Fruit fly (Drosophila melanogaster) whole organism, wandering third instar larva: ENCODE results near the gene CG6901.

Source experiments
- Abd-B ChIP-seq: fragments of >200 bp; optimal IDR thresholded peaks from 2 replicates; lab custom pipeline; 2017; ENCODE audit warnings: missing biosample characterization, missing genetic modification characterization
- CG32264 ChIP-seq: fragments of 200-800 bp; sonication (Bioruptor generic); optimal IDR thresholded peaks from 2 replicates; lab custom pipeline; 2016; ENCODE audit warnings: missing biosample characterization, missing genetic modification characterization
- CG9705 ChIP-seq: fragments of 200-800 bp; sonication (Bioruptor generic); optimal IDR thresholded peaks from 2 replicates; lab custom pipeline; 2018; ENCODE audit warnings: missing biosample characterization, mild to moderate bottlenecking, missing genetic modification characterization
- Dfd ChIP-seq: fragments of >200 bp; optimal IDR thresholded peaks from 2 replicates; lab custom pipeline; 2017; ENCODE audit warnings: missing biosample characterization, missing genetic modification characterization
- Dif ChIP-seq: fragments of 200-275, 200-300 bp; sonication (Bioruptor generic); optimal IDR thresholded peaks from 2 replicates; lab custom pipeline; 2018; ENCODE audit warnings: missing biosample characterization, missing genetic modification characterization; ENCODE audit not compliant: partially characterized antibody
- GATAd ChIP-seq: sonication (Bioruptor generic); optimal IDR thresholded peaks from 2 replicates; lab custom pipeline; 2016; ENCODE audit warnings: missing biosample characterization, missing genetic modification characterization
- HLH106 ChIP-seq: fragments of 200-800 bp; optimal IDR thresholded peaks from 3 replicates; lab custom pipeline; 2019; ENCODE audit warnings: missing biosample characterization, mild to moderate bottlenecking, missing genetic modification characterization, moderate library complexity
- Hnf4 ChIP-seq: fragments of 200-800 bp; sonication (Bioruptor generic); optimal IDR thresholded peaks from 2 replicates; lab custom pipeline; 2016; ENCODE audit warnings: missing biosample characterization, mild to moderate bottlenecking, missing genetic modification characterization
- Hr78 ChIP-seq: fragments of >200 bp; optimal IDR thresholded peaks from 2 replicates; lab custom pipeline; 2017; ENCODE audit warnings: missing biosample characterization, missing genetic modification characterization
- Hr83 ChIP-seq: fragments of 200-300 bp; sonication (Bioruptor generic); optimal IDR thresholded peaks from 2 replicates; lab custom pipeline; 2016; ENCODE audit warnings: missing biosample characterization, mild to moderate bottlenecking, missing genetic modification characterization, moderate library complexity; ENCODE audit not compliant: poor library complexity, severe bottlenecking
- Jra ChIP-seq: sonication (Bioruptor generic); optimal IDR thresholded peaks from 2 replicates; lab custom pipeline; 2016; ENCODE audit warnings: missing biosample characterization, missing genetic modification characterization
- Mio ChIP-seq: sonication (Bioruptor generic); optimal IDR thresholded peaks from 2 replicates; lab custom pipeline; 2016; ENCODE audit warnings: missing biosample characterization, missing genetic modification characterization
- Myc ChIP-seq: fragments of >200 bp; optimal IDR thresholded peaks from 2 replicates; lab custom pipeline; 2017
- N ChIP-seq: fragments of >200 bp; optimal IDR thresholded peaks from 2 replicates; lab custom pipeline; 2018; ENCODE audit warnings: missing biosample characterization, missing external identifiers, missing genetic modification characterization
- OdsH ChIP-seq: fragments of 200-800 bp; sonication (Bioruptor generic); optimal IDR thresholded peaks from 2 replicates; lab custom pipeline; 2016; ENCODE audit warnings: missing biosample characterization, mild to moderate bottlenecking, missing genetic modification characterization
- Rel ChIP-seq, 2 experiments: fragments of 200-800 bp; sonication (Bioruptor generic) in 1 of 2; optimal IDR thresholded peaks; 2 replicates in 1 of 2; 3 replicates in 1 of 2; lab custom pipeline; 2016 to 2019; ENCODE audit warnings: mild to moderate bottlenecking in 2 of 2, missing biosample characterization in 2 of 2, missing genetic modification characterization in 2 of 2, moderate library complexity in 1 of 2
- Vsx2 ChIP-seq: fragments of 200-300, 225-300 bp; sonication (Bioruptor generic); optimal IDR thresholded peaks from 2 replicates; lab custom pipeline; 2018; ENCODE audit warnings: missing biosample characterization, missing genetic modification characterization; ENCODE audit not compliant: partially characterized antibody
- br ChIP-seq: fragments of 200-800 bp; sonication (Bioruptor generic); optimal IDR thresholded peaks from 2 replicates; lab custom pipeline; 2016; ENCODE audit warnings: missing biosample characterization, missing genetic modification characterization
- brk ChIP-seq: fragments of 200-800 bp; sonication (Bioruptor generic); optimal IDR thresholded peaks from 2 replicates; lab custom pipeline; 2016; ENCODE audit warnings: missing biosample characterization, mild to moderate bottlenecking, missing genetic modification characterization
- dl ChIP-seq, 2 experiments: fragments of 175-275, 200-275 bp in 1 of 2; fragments of 200-275 bp in 1 of 2; sonication (Bioruptor generic); optimal IDR thresholded peaks; lab custom pipeline; 2018; ENCODE audit warnings: mild to moderate bottlenecking in 2 of 2, missing biosample characterization in 2 of 2, missing genetic modification characterization in 2 of 2, moderate library complexity in 2 of 2; ENCODE audit not compliant: partially characterized antibody in 2 of 2, insufficient read depth in 1 of 2
- dmrt93B ChIP-seq: fragments of 200-800 bp; sonication (Bioruptor generic); optimal IDR thresholded peaks from 2 replicates; lab custom pipeline; 2018; ENCODE audit warnings: missing biosample characterization, mild to moderate bottlenecking, missing genetic modification characterization
- dsf ChIP-seq: sonication (Bioruptor generic); optimal IDR thresholded peaks from 2 replicates; lab custom pipeline; 2016; ENCODE audit warnings: missing biosample characterization, missing genetic modification characterization, borderline replicate concordance
- ey ChIP-seq: fragments of 200-800 bp; sonication (Bioruptor generic); optimal IDR thresholded peaks from 2 replicates; lab custom pipeline; 2016; ENCODE audit warnings: missing biosample characterization, missing genetic modification characterization
- foxo ChIP-seq, 2 experiments: fragments of 200-800 bp; sonication (Bioruptor generic); optimal IDR thresholded peaks; 2 replicates in 1 of 2; 3 replicates in 1 of 2; lab custom pipeline; 2016 to 2017; ENCODE audit warnings: missing biosample characterization in 2 of 2, missing genetic modification characterization in 2 of 2
- h ChIP-seq: fragments of 200-800 bp; sonication (Bioruptor generic); optimal IDR thresholded peaks from 3 replicates; lab custom pipeline; 2016; ENCODE audit warnings: missing biosample characterization, mild to moderate bottlenecking, missing genetic modification characterization
- jim ChIP-seq: fragments of 175-275, 200-325 bp; sonication (Bioruptor generic); optimal IDR thresholded peaks from 2 replicates; lab custom pipeline; 2016; ENCODE audit warnings: missing biosample characterization, mild to moderate bottlenecking, missing genetic modification characterization
- lola ChIP-seq: fragments of >200 bp; optimal IDR thresholded peaks from 2 replicates; lab custom pipeline; 2017; ENCODE audit warnings: missing biosample characterization, missing genetic modification characterization
- pan ChIP-seq: fragments of >200 bp; optimal IDR thresholded peaks from 2 replicates; lab custom pipeline; 2017
- psq ChIP-seq: fragments of 200-800 bp; sonication (Bioruptor generic); optimal IDR thresholded peaks from 3 replicates; lab custom pipeline; 2017; ENCODE audit warnings: missing biosample characterization, mild to moderate bottlenecking, missing genetic modification characterization, moderate library complexity
- rgr ChIP-seq: fragments of 200-800 bp; sonication (Bioruptor generic); optimal IDR thresholded peaks from 3 replicates; lab custom pipeline; 2016; ENCODE audit warnings: missing biosample characterization, mild to moderate bottlenecking, missing genetic modification characterization
- sv ChIP-seq: fragments of 200-800 bp; sonication (Bioruptor generic); optimal IDR thresholded peaks from 3 replicates; lab custom pipeline; 2016; ENCODE audit warnings: missing biosample characterization, missing genetic modification characterization
- tai ChIP-seq: sonication (Bioruptor generic); optimal IDR thresholded peaks from 2 replicates; lab custom pipeline; 2016; ENCODE audit warnings: missing biosample characterization, missing genetic modification characterization
- usp ChIP-seq: fragments of >200 bp; optimal IDR thresholded peaks from 2 replicates; lab custom pipeline; 2017; ENCODE audit warnings: missing biosample characterization, missing genetic modification characterization
- woc ChIP-seq: sonication (Bioruptor generic); optimal IDR thresholded peaks from 2 replicates; lab custom pipeline; 2016; ENCODE audit warnings: missing biosample characterization, mild to moderate bottlenecking, missing genetic modification characterization

The CG6901 gene

DNA sequence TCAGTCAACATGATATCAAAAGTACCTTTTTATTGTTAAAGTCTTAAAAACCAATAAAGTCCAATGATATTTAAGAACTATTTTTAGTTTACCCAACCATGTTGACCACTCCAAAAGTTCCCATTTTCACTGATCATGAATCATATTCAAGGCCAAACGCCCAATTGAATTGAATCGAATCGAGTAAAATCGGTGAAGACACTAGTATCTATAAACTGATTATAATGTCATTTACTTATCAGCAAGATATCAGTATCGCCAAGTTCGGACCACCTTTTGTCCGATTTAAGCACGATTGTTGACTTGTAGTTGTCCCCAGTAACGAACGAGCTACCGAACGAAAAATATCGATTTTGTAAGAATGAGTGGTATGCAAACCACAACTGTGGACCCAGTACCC is at the start of gene CG6901:
Gene CG6901, plus strand, starts transcription at position 323 of the 400 bp plus-strand sequence.
- TF ChIP-seq Vsx2 (GFP tag; lab: Kevin White, UChicago) = no peak
- TF ChIP-seq Jra (GFP tag; lab: Kevin White, UChicago) = no peak
- TF ChIP-seq CG32264 = no peak
- no peak for TF ChIP-seq GATAd
- no peak for TF ChIP-seq usp (GFP tag; lab: Kevin White, UChicago)
- no peak for TF ChIP-seq OdsH (GFP tag; lab: Kevin White, UChicago)
- TF ChIP-seq Mio (GFP tag; lab: Kevin White, UChicago) = no peak
- no peak for TF ChIP-seq N (GFP tag; lab: Kevin White, UChicago)
- no peak for TF ChIP-seq Dfd (GFP tag; lab: Kevin White, UChicago)
- TF ChIP-seq lola (GFP tag; lab: Kevin White, UChicago) = no peak
- TF ChIP-seq Myc = no peak
- no peak for TF ChIP-seq brk (GFP tag; lab: Kevin White, UChicago)
- TF ChIP-seq pan (lab: Kevin White, UChicago) = no peak
- no peak for TF ChIP-seq jim (GFP tag; lab: Kevin White, UChicago)
- no peak for TF ChIP-seq Abd-B (GFP tag; lab: Kevin White, UChicago)
- TF ChIP-seq Hnf4 = no peak
- TF ChIP-seq foxo (GFP tag; optimal IDR thresholded peaks at IDR 0.05; lab: Kevin White, UChicago) = no peak
- TF ChIP-seq rgr (GFP tag; lab: Kevin White, UChicago) = no peak
- no peak for TF ChIP-seq CG9705 (GFP tag; lab: Kevin White, UChicago)
- TF ChIP-seq br = no peak
- TF ChIP-seq, all 38 proteins: peak for 0

DNA sequence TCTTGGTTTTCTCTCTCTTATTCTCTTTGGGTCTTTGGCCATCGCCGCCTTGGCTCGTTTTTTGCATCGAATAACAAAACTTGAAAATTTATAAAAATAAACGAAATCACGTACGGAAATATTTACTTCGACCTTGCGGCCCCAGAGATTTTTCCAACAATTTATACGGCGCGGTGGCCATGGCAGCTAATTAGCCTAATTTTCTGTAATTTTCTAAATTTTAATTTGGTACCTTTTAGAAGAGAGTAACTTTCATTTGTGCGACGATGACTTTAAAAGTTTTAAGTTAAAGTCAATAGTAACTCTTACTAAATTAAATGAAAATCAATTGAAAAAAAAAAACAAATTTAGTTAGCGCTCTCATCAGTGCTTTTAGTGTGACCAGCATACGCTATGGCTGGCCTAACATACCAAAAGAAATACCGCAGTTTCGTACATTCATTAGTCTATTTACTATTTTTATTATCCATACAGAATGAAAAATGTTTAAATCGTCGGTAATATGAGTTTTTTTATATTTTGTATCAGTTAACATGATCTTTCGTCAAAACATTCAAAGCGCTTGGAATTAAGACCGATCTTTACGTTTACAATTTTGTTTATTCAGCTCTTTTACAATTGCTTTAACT is 49.6 kb upstream of the CG6901 start:
- no peak for TF ChIP-seq Dif
- TF ChIP-seq Rel (GFP tag; optimal IDR thresholded peaks at IDR 0.05; lab: Kevin White, UChicago) = no peak
- TF ChIP-seq Rel (tag; optimal IDR thresholded peaks at IDR 0.05; lab: Kevin White, UChicago) = no peak
- no peak for TF ChIP-seq psq (GFP tag; lab: Kevin White, UChicago)
- TF ChIP-seq tai = no peak
- no peak for TF ChIP-seq CG9705 (GFP tag; lab: Kevin White, UChicago)
- no peak for TF ChIP-seq sv (GFP tag; lab: Kevin White, UChicago)
- no peak for TF ChIP-seq Vsx2 (GFP tag; lab: Kevin White, UChicago)
- TF ChIP-seq jim (GFP tag; lab: Kevin White, UChicago) = no peak
- TF ChIP-seq dmrt93B (GFP tag; lab: Kevin White, UChicago) = no peak
- TF ChIP-seq foxo (GFP tag; optimal IDR thresholded peaks at IDR 0.05; lab: Kevin White, UChicago) = no peak
- no peak for TF ChIP-seq N (GFP tag; lab: Kevin White, UChicago)
- no peak for TF ChIP-seq Hr78

DNA sequence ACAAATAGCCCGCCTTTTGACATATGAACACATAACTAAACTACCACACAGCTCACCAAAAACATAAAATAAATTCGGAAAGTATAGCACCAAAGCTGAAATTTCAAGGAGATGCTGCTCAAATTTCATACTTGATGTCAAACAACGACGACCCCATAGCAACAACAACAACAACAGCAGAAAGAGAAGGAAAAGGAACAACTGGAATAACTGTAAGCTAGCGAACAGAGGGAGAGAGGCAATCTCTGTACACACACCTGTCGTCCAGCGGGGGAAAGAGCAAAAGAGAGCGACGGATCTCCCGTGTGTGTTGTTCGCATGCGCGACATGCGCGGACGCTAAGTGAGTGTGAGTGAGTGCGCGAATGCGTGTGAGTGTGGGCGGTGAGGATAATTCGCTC is 48.7 kb upstream of the CG6901 start:
- TF ChIP-seq pan (lab: Kevin White, UChicago) = no peak
- TF ChIP-seq HLH106 (tag; lab: Kevin White, UChicago) = no peak
- TF ChIP-seq Dif = peak; percentile 3
- TF ChIP-seq sv (GFP tag; lab: Kevin White, UChicago) = no peak
- no peak for TF ChIP-seq dmrt93B (GFP tag; lab: Kevin White, UChicago)
- peak; percentile 25 for TF ChIP-seq psq (GFP tag; lab: Kevin White, UChicago)
- TF ChIP-seq br = no peak
- TF ChIP-seq Hr83 = no peak
- TF ChIP-seq jim (GFP tag; lab: Kevin White, UChicago) = no peak
- no peak for TF ChIP-seq Abd-B (GFP tag; lab: Kevin White, UChicago)
- TF ChIP-seq Rel (GFP tag; optimal IDR thresholded peaks at IDR 0.05; lab: Kevin White, UChicago) = no peak
- TF ChIP-seq Rel (tag; optimal IDR thresholded peaks at IDR 0.05; lab: Kevin White, UChicago) = no peak
- no peak for TF ChIP-seq woc (GFP tag; lab: Kevin White, UChicago)
- TF ChIP-seq foxo (GFP tag; optimal IDR thresholded peaks at IDR 0.05; lab: Kevin White, UChicago) = no peak
- TF ChIP-seq Myc = no peak
- no peak for TF ChIP-seq rgr (GFP tag; lab: Kevin White, UChicago)
- TF ChIP-seq CG32264 = no peak
- TF ChIP-seq dsf = no peak
- TF ChIP-seq OdsH (GFP tag; lab: Kevin White, UChicago) = no peak
- no peak for TF ChIP-seq ey (GFP tag; lab: Kevin White, UChicago)
- no peak for TF ChIP-seq Hr78
- TF ChIP-seq Mio (GFP tag; lab: Kevin White, UChicago) = no peak
- TF ChIP-seq dl (GFP tag; optimal IDR thresholded peaks at IDR 0.05; lab: Kevin White, UChicago; ENCODE audit: insufficient read depth in 1 of 2, partially characterized antibody in 2 of 2) = peak; percentile 0 to 57
- TF ChIP-seq lola (GFP tag; lab: Kevin White, UChicago) = no peak
- TF ChIP-seq h (GFP tag; lab: Kevin White, UChicago) = no peak
- TF ChIP-seq Jra (GFP tag; lab: Kevin White, UChicago) = no peak
